Worm (Caenorhabditis elegans): ENCODE results near the gene txt-6.

Gene txt-6

DNA sequence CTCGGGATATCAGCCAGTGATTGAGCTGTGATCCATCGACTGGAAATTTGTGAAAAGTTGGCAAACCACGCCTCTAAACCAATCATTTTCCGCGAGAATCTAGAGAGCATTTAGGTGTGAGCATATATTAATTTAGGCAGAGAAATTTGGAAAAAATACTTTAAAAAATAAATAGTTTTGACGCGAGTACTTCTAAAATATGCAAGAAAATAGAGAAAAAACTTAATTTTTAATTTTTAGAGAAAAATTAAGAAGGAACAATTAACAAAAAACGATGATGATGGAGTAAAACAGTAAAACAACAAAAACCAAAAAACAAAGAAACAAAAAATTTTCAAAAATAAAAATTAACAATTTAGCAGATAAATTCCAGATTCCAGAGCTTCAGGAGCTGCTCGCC lies at the start of gene txt-6:
Gene txt-6 (minus strand): TSS at position 101 of the 400 bp plus-strand sequence.
- TF ChIP-seq nhr-77 (tag; optimal IDR thresholded peaks at IDR 0.05) = no peak
- no peak for TF ChIP-seq pha-4 (tag; optimal IDR thresholded peaks at IDR 0.05)
- TF ChIP-seq eor-1 (tag; optimal IDR thresholded peaks at IDR 0.05) = no peak
- TF ChIP-seq ZK546.5 (tag; optimal IDR thresholded peaks at IDR 0.05) = no peak
- no peak for TF ChIP-seq nhr-76 (tag; optimal IDR thresholded peaks at IDR 0.05)
- no peak for TF ChIP-seq lsy-12 (tag; optimal IDR thresholded peaks at IDR 0.05)

DNA sequence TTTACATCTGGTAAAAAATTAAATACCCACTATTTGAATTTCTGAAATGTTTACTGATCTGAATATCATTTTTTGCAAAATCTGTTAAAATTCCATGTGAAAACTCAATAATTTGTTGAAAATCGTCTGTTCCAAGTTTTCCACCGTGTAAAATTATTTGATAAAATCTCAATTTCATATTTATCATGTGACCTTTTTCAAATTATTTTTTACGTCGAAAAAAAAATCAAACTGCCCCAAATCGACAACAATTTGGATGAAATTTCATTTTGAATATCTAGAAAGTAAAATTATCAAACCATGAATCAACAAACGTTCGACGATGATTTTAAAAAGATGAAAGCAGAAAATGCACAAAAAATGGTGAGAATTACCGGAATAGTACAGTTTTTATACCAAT lies 48.4 kb upstream of the txt-6 start, which contains the start of gene F41F3.9:
Gene F41F3.9 (plus strand): TSS at position 301 of the 400 bp plus-strand sequence.
- no peak for TF ChIP-seq mdl-1 (tag; optimal IDR thresholded peaks at IDR 0.05)
- no peak for TF ChIP-seq ceh-16 (tag; optimal IDR thresholded peaks at IDR 0.05)
- TF ChIP-seq tbx-2 (tag; optimal IDR thresholded peaks at IDR 0.05) = no peak
- TF ChIP-seq daf-12 (tag; optimal IDR thresholded peaks at IDR 0.05) = no peak
- no peak for TF ChIP-seq elt-3 (tag; optimal IDR thresholded peaks at IDR 0.05)
- no peak for TF ChIP-seq elt-2 (tag; optimal IDR thresholded peaks at IDR 0.05)
- no peak for TF ChIP-seq sea-2 (GFP tag; optimal IDR thresholded peaks at IDR 0.05)
- no peak for TF ChIP-seq nhr-11 (tag; optimal IDR thresholded peaks at IDR 0.05)

DNA sequence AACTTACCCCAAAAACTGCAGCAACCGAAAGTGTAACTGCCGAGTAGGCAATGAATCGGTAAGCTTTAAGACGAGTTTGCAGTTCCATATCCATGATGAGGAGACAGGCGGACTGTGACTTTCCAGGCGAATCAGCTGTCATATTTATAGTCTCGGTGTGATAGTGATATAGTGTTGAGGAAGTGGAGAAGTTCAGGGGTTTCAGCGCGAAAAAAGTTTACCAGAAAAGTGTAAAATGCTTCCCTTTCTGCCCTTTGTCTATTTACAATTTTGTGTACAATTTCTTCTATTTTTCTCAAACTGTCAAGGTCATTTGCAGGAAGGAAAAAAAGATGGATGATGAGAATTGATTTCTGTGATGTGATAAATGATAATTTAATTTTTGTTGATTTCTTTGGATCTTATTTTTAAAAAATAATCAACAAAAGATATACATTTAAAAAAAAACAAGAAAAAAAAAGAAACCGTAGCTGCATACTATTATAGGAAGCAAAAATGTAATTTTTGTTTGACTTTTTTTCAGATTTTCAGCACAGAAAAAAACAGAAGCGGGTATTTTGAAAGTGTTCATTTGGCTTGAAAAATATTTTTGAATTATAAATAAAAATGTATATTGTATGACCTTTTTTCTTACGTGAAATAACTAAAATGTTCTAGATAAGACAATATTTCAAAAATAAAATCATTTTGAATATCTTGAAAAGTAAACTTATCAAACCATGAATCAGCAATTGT lies 47.3 kb upstream of the txt-6 start, which contains the start of the genes col-139 and F41F3.1:
Gene col-139 (minus strand): TSS at position 101 of the 735 bp plus-strand sequence.
Gene F41F3.1 (plus strand): TSS at position 685 of the 735 bp plus-strand sequence.
- TF ChIP-seq hmg-11 (tag; optimal IDR thresholded peaks at IDR 0.05) = no peak

DNA sequence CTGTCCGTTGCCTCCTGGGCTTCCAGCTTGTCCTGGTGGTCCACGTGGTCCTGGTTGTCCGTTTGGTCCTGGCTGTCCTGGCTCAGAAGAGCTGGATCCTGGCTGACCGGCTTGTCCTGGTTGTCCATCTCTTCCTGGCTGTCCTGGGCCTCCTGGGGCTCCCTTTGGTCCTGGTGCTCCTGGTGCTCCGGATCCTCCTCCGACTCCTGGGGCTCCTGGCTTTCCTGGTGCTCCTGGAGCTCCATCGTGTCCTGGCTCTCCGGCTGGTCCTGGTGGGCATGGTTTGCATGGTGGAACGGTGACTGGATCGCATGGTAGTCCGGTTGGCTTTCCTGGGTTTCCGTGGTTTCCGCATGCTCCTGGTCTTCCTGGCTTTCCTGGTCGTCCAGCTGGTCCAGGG lies 46.4 kb upstream of the txt-6 start:
- TF ChIP-seq ceh-16 (tag; optimal IDR thresholded peaks at IDR 0.05) (no peak), snpc-4 (tag; optimal IDR thresholded peaks at IDR 0.05) (no peak), pqm-1 (tag; optimal IDR thresholded peaks at IDR 0.05) (no peak), fkh-10 (GFP tag; optimal IDR thresholded peaks at IDR 0.05) (no peak), ZK546.5 (tag; optimal IDR thresholded peaks at IDR 0.05) (no peak), nhr-12 (tag; optimal IDR thresholded peaks at IDR 0.05) (no peak), daf-12 (tag; optimal IDR thresholded peaks at IDR 0.05) (no peak), nhr-76 (tag; optimal IDR thresholded peaks at IDR 0.05) (no peak), pha-4 (tag; optimal IDR thresholded peaks at IDR 0.05) (no peak), fos-1 (tag; optimal IDR thresholded peaks at IDR 0.05) (no peak), lin-15B (tag; optimal IDR thresholded peaks at IDR 0.05) (no peak)

DNA sequence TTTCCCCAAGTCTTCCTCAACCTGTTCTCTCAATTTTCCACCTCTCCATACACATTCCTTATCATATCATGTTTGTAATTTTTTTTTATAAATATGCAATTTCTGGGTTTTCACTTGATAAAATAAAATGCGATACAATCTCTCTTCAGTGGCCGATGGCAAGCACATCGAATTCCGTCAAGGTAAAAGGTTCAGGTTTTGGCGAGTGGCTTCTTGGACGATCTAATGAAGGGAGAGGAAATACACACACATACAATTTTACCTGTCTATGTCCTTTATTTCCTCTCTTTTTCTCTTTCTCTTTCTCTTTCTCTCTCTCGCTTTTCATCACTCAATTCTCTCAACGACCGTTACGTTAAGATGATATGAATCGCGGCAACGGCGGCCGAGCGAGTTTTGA lies 44.8 kb upstream of the txt-6 start:
- TF ChIP-seq skn-1 (tag; optimal IDR thresholded peaks at IDR 0.05) (no peak), nhr-11 (tag; optimal IDR thresholded peaks at IDR 0.05) (no peak), hmg-11 (tag; optimal IDR thresholded peaks at IDR 0.05) (no peak), nhr-76 (tag; optimal IDR thresholded peaks at IDR 0.05) (no peak), nfya-1 (tag; optimal IDR thresholded peaks at IDR 0.05; ENCODE audit: insufficient read depth) (peak; percentile 2), unc-62 (GFP tag; optimal IDR thresholded peaks at IDR 0.05) (no peak), ama-1 (optimal IDR thresholded peaks at IDR 0.05) (no peak), fos-1 (tag; optimal IDR thresholded peaks at IDR 0.05) (no peak), nhr-28 (tag; optimal IDR thresholded peaks at IDR 0.05) (no peak), mdl-1 (tag; optimal IDR thresholded peaks at IDR 0.05) (no peak), ztf-11 (tag; optimal IDR thresholded peaks at IDR 0.05) (no peak), nhr-43 (tag; optimal IDR thresholded peaks at IDR 0.05; ENCODE audit: poor library complexity, severe bottlenecking) (no peak), egl-5 (tag; optimal IDR thresholded peaks at IDR 0.05) (no peak), ceh-9 (tag; optimal IDR thresholded peaks at IDR 0.05) (no peak), mml-1 (tag; optimal IDR thresholded peaks at IDR 0.05) (no peak), lsy-12 (tag; optimal IDR thresholded peaks at IDR 0.05) (no peak), nhr-67 (tag; optimal IDR thresholded peaks at IDR 0.05) (no peak), elt-1 (tag; optimal IDR thresholded peaks at IDR 0.05) (peak; percentile 33), ceh-28 (tag; optimal IDR thresholded peaks at IDR 0.05) (no peak), unc-39 (tag; optimal IDR thresholded peaks at IDR 0.05) (no peak), nhr-12 (tag; optimal IDR thresholded peaks at IDR 0.05) (no peak), nhr-25 (tag; optimal IDR thresholded peaks at IDR 0.05) (peak; percentile 89), ztf-4 (tag; optimal IDR thresholded peaks at IDR 0.05) (no peak), elt-2 (tag; optimal IDR thresholded peaks at IDR 0.05) (peak; percentile 40), nhr-23 (tag; optimal IDR thresholded peaks at IDR 0.05) (no peak), sea-2 (GFP tag; optimal IDR thresholded peaks at IDR 0.05) (no peak), elt-3 (tag; optimal IDR thresholded peaks at IDR 0.05) (peak in 1 of 3 experiments; percentile 74), lin-39 (tag; optimal IDR thresholded peaks at IDR 0.05) (no peak), pha-4 (tag; optimal IDR thresholded peaks at IDR 0.05) (no peak), nhr-237 (tag; optimal IDR thresholded peaks at IDR 0.05) (no peak), aly-2 (tag; optimal IDR thresholded peaks at IDR 0.05) (no peak), nhr-77 (tag; optimal IDR thresholded peaks at IDR 0.05) (no peak), snpc-4 (tag; optimal IDR thresholded peaks at IDR 0.05) (no peak)
